Worm (Caenorhabditis elegans): ENCODE measurements around the gene cec-6.

cec-6 gene

ce11 chrIV:5591134-5591533 lies 46.5 kb downstream of the cec-6 start (continued):
- TF ChIP-seq jun-1 (tag; optimal IDR thresholded peaks at IDR 0.05) = peak; percentile 31
- no peak for TF ChIP-seq nhr-111 (GFP tag; optimal IDR thresholded peaks at IDR 0.05)
- TF ChIP-seq set-16 (GFP tag; IDR thresholded peaks at IDR 0.05) = 0 out of 2 replicates have a peak, but pooled peaks have one; percentile 9
- TF ChIP-seq ceh-32 (tag; optimal IDR thresholded peaks at IDR 0.05; ENCODE audit: poor library complexity) = no peak
- peak; percentile 51 for TF ChIP-seq aha-1 (tag)
- no peak for TF ChIP-seq zip-2 (tag; optimal IDR thresholded peaks at IDR 0.05)
- TF ChIP-seq nhr-28 (tag; optimal IDR thresholded peaks at IDR 0.05) = peak; percentile 94
- peak; percentile 92 to 95 for TF ChIP-seq daf-16 (GFP tag; optimal IDR thresholded peaks at IDR 0.05)
- TF ChIP-seq daf-16 (tag; optimal IDR thresholded peaks at IDR 0.05) = peak; percentile 99
- TF ChIP-seq zag-1 (tag; optimal IDR thresholded peaks at IDR 0.05) = no peak
- no peak for TF ChIP-seq tag-97 (GFP tag; IDR thresholded peaks at IDR 0.05)
- TF ChIP-seq mes-2 (tag; optimal IDR thresholded peaks at IDR 0.05; ENCODE audit: poor library complexity, severe bottlenecking) = peak; percentile 48
- TF ChIP-seq nhr-48 (tag; optimal IDR thresholded peaks at IDR 0.05) = peak; percentile 89
- no peak for TF ChIP-seq duxl-1 (tag; optimal IDR thresholded peaks at IDR 0.05; ENCODE audit: poor library complexity)
- TF ChIP-seq zfp-3 (GFP tag; conservative IDR thresholded peaks at IDR 0.05) = peak; percentile 80

- no peak for TF ChIP-seq dmd-6 (GFP tag; IDR thresholded peaks at IDR 0.05)
- peak; percentile 10 for TF ChIP-seq mxl-3 (GFP tag; optimal IDR thresholded peaks at IDR 0.05)
- TF ChIP-seq ceh-28 (tag; optimal IDR thresholded peaks at IDR 0.05) = no peak
- TF ChIP-seq hlh-30 (tag; optimal IDR thresholded peaks at IDR 0.05; ENCODE audit: insufficient read depth) = peak; percentile 62
- TF ChIP-seq nhr-10 (tag; optimal IDR thresholded peaks at IDR 0.05) = no peak
- no peak for TF ChIP-seq T20F7.1 (GFP tag; optimal IDR thresholded peaks at IDR 0.05)
- TF ChIP-seq F26F4.8 (GFP tag; conservative IDR thresholded peaks at IDR 0.05) = no peak
- no peak for TF ChIP-seq ceh-20 (GFP tag; IDR thresholded peaks at IDR 0.05)
- TF ChIP-seq daf-12 (tag; optimal IDR thresholded peaks at IDR 0.05) = no peak
- no peak for TF ChIP-seq pha-4 (GFP tag; IDR thresholded peaks at IDR 0.05)
- TF ChIP-seq pha-4 (tag; optimal IDR thresholded peaks at IDR 0.05) = no peak
- TF ChIP-seq mxl-2 (GFP tag; conservative IDR thresholded peaks at IDR 0.05) = no peak
- TF ChIP-seq unc-130 (GFP tag; optimal IDR thresholded peaks at IDR 0.05) = no peak
- TF ChIP-seq ces-1 (GFP tag; optimal IDR thresholded peaks at IDR 0.05) = no peak
- TF ChIP-seq hmg-1.1 (GFP tag; IDR thresholded peaks at IDR 0.05) = no peak
- peak; percentile 55 for TF ChIP-seq nhr-28 (tag; optimal IDR thresholded peaks at IDR 0.05)
- no peak for TF ChIP-seq fkh-10 (GFP tag; optimal IDR thresholded peaks at IDR 0.05)
- TF ChIP-seq nhr-102 (tag; optimal IDR thresholded peaks at IDR 0.05) = no peak
- TF ChIP-seq ceh-62 (tag; optimal IDR thresholded peaks at IDR 0.05) = no peak
- TF ChIP-seq unc-39 (tag; optimal IDR thresholded peaks at IDR 0.05) = no peak
- TF ChIP-seq aha-1 (tag) = peak; percentile 71
- no peak for TF ChIP-seq fos-1 (tag; optimal IDR thresholded peaks at IDR 0.05)
- no peak for TF ChIP-seq ceh-44 (GFP tag; IDR thresholded peaks at IDR 0.05)
- no peak for TF ChIP-seq vab-7 (GFP tag; IDR thresholded peaks at IDR 0.05)
- TF ChIP-seq php-3 (GFP tag; IDR thresholded peaks at IDR 0.05) = no peak
- TF ChIP-seq skn-1 (tag; optimal IDR thresholded peaks at IDR 0.05) = no peak
- TF ChIP-seq zag-1 (tag; optimal IDR thresholded peaks at IDR 0.05) = no peak
- TF ChIP-seq daf-16 (GFP tag; optimal IDR thresholded peaks at IDR 0.05) = peak in 1 of 2 experiments; percentile 39
- TF ChIP-seq daf-16 (tag; optimal IDR thresholded peaks at IDR 0.05) = no peak
- peak; percentile 50; the same call in 1 of the 2 replicates for TF ChIP-seq set-16 (GFP tag; IDR thresholded peaks at IDR 0.05)
- TF ChIP-seq dmd-8 (GFP tag; IDR thresholded peaks at IDR 0.05) = no peak
- TF ChIP-seq Y105C5A.15 (GFP tag; IDR thresholded peaks at IDR 0.05) = no peak
- TF ChIP-seq zfp-3 (GFP tag; conservative IDR thresholded peaks at IDR 0.05) = no peak
- no peak for TF ChIP-seq attf-4 (tag; optimal IDR thresholded peaks at IDR 0.05)
- TF ChIP-seq F49E8.2 (tag; optimal IDR thresholded peaks at IDR 0.05; ENCODE audit: borderline replicate concordance) = no peak
- TF ChIP-seq aly-2 (tag; optimal IDR thresholded peaks at IDR 0.05) = no peak
- no peak for TF ChIP-seq mdl-1 (tag; optimal IDR thresholded peaks at IDR 0.05)
- no peak for TF ChIP-seq spr-3 (GFP tag; optimal IDR thresholded peaks at IDR 0.05)
- TF ChIP-seq lin-29 (GFP tag; IDR thresholded peaks at IDR 0.05) = no peak
- no peak for TF ChIP-seq nhr-42 (GFP tag; IDR thresholded peaks at IDR 0.05)
- TF ChIP-seq F10B5.3 (tag; optimal IDR thresholded peaks at IDR 0.05) = no peak
- no peak for TF ChIP-seq unc-62 (GFP tag; optimal IDR thresholded peaks at IDR 0.05 in 1 of 2)
- no peak for TF ChIP-seq unc-62 (tag; optimal IDR thresholded peaks at IDR 0.05)
These were observed 48.3 kb downstream of the cec-6 start for ce11 chrIV:5592956-5593355.
